Worm (Caenorhabditis elegans) whole organism, mixed stage, embryonic: ENCODE measurements around the gene hrg-5.

ENCODE experiments used
- nhr-76 ChIP-seq: sonication (generic microtip); optimal IDR thresholded peaks from 2 replicates; lab custom pipeline; 2017; ENCODE audit warnings: missing biosample characterization, missing genetic modification characterization
- unc-39 ChIP-seq: fragments of 150-350 bp; optimal IDR thresholded peaks from 2 replicates; lab custom pipeline; 2014; ENCODE audit warnings: missing biosample characterization, missing genetic modification characterization

ce11 chrIV:11011920-11012319 lies 17.3 kb downstream of the hrg-5 start, which contains the start of gene ndx-9:
- no peak for TF ChIP-seq nhr-76
- TF ChIP-seq unc-39 (tag; lab: Kevin White, UChicago): no peak
